Worm (Caenorhabditis elegans) whole organism, L2 larva: ENCODE measurements around the gene Y37E11AL.12.

Source experiments
- ceh-16 ChIP-seq: fragments of 150-350 bp; optimal IDR thresholded peaks from 2 replicates; lab custom pipeline; 2014; ENCODE audit warnings: missing biosample characterization, missing genetic modification characterization
- nhr-11 ChIP-seq: fragments of 150-350 bp; optimal IDR thresholded peaks from 2 replicates; lab custom pipeline; 2014; ENCODE audit warnings: missing biosample characterization, missing genetic modification characterization
- unc-39 ChIP-seq: fragments of 150-350 bp; optimal IDR thresholded peaks from 2 replicates; lab custom pipeline; 2014; ENCODE audit warnings: missing biosample characterization, missing genetic modification characterization
- zag-1 ChIP-seq: fragments of 150-350 bp; optimal IDR thresholded peaks from 2 replicates; lab custom pipeline; 2014; ENCODE audit warnings: missing biosample characterization, missing genetic modification characterization

DNA sequence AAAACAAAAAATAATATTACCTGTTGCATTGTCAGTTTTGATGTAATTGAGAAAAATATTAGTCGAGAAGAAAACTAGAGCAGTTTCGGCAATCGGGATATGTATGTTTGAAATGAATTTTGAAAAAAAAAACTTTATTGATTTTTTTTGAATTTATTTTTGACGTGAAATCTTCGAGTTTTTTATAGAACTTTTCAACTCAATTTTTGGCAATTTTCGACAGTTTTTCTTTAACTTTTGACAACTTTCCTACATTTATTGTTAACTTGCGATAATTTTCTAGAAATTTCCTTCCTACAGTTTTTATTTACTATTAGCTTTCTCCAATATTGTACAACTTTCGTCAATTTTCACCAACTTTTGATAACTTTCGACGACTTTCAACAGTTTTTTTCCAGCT is at the start of gene Y37E11AL.12:
- TF ChIP-seq unc-39 (tag; lab: Kevin White, UChicago) (no peak), ceh-16 (no peak), nhr-11 (tag; lab: Kevin White, UChicago) (no peak), zag-1 (tag; lab: Kevin White, UChicago) (no peak)
